Fruit fly (Drosophila melanogaster): ENCODE measurements around the gene CG12480.
A peak's percentile ranks its signal among the peaks of the same experiment; 100 is the strongest.

The CG12480 gene

DNA sequence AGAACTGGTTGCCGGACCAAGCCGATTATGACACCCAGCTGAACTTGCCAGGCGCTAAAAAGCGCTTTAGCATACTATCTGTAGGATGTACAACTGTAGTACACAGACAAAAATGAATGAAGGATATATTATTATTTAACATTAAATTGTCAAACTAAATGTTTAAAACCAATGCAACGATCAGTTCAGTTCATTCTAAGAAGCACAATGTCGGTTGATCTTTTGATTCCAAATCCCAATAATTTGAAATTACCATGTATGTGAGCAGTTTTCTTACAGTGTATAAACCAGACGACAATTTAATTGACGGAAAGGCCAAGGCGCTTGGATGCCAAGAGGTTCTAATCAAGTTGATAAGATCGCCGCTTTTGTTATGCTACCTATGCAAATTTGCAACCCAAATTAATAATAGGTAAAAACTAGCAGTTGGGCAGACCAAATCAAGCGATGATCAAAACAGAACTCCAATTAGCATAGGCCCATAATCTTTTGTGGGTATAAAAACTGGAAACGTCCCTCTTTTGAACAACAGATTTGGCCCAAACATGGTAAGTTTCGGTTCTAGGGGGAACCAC is at the start of gene CG12480:
CG12480 (plus strand) TSS at position 525 of the 575 bp plus-strand sequence.
- TF ChIP-seq noc (tag; optimal IDR thresholded peaks at IDR 0.05), result peak; percentile 87

DNA sequence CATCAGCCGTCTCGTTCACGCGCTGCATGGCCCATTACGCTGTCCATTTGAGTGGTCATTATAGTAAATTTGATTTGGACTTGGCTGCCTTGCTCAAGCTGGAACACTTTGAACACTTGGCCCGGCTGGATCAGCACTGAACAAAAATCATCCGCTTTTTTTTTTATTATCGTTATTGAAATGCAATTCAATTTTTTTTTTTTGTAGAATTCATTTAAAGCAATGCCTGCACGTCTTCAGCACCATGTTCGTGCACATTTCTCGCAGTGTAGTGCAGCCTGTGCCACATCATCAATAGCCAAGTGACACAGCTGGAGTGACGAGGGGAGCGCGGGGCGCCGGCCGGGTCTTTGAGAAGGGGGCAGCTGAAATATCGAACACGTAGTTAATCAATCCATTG is 49.2 kb upstream of the CG12480 start:
- no peak for TF ChIP-seq noc (tag; optimal IDR thresholded peaks at IDR 0.05)

DNA sequence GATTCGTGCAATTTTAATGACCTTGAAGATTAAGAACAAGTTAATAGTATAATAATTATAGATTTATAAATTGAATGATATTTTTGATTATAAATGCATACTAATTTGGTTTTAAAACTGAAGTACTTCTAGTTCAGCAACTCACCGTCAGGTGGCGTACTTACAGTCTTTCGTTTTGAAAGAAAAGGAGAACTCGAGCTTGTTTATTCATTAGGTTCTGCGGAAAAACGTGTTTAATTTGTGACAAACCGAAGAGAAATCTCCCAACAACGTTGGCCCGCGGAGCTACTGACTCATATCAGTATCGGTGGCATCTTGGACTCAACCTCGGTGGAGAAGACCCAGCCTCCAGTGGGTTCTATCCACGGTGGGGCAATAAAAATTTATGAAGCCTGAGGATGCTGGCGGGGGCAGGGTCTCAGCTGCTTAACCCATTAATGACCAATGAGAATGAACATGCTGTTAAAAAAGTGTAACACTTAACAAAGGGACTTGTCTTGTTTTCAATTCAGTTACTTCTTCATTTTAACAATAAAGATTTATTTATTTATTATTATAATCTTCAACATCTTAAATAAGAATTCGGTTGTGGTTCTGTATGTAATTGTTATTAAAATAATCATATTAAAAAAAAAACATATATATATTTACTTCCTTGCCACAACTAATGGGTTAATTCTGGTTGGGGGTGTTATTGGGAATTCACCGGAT is 46.6 kb upstream of the CG12480 start:
- TF ChIP-seq noc (tag; optimal IDR thresholded peaks at IDR 0.05), result no peak

DNA sequence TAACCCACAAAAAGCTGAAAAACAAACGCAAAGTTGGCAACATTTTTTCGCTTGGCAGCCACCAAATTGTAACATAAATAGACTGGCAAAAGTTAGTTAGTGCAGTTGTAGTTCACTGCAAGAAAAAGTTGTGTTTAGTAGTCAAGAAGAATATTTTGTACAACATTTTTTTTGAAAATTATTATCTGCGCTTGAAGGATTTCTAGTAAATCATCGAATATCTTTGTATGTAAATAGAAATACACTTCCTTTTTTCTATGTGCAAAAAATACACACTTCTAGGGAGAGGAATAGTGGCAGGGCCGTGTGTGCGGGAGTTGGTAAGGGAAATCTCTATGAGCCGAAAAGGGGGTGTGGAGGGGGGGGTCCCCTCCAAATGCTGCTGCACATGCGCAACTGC is 45.7 kb upstream of the CG12480 start:
- no peak for TF ChIP-seq noc (tag; optimal IDR thresholded peaks at IDR 0.05)

DNA sequence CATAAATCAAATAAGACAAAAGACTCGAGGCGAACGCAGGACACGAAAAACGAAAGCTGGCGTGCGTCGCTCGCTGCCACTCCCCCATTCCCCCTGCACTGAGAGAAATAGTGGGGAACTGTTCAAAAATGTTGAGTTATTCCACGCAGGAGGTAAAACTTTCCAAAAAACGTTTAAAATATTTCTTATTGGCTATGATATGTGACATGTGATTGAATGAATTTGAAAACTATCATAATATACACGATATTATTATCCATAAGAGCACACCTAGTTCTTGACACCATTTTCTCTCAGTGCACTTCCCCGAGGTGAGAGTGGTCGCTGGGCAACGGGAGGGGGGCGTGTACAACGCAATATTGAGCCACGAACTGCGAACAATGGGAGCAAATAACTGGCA is 35.5 kb upstream of the CG12480 start:
- TF ChIP-seq noc (tag; optimal IDR thresholded peaks at IDR 0.05), result no peak

DNA sequence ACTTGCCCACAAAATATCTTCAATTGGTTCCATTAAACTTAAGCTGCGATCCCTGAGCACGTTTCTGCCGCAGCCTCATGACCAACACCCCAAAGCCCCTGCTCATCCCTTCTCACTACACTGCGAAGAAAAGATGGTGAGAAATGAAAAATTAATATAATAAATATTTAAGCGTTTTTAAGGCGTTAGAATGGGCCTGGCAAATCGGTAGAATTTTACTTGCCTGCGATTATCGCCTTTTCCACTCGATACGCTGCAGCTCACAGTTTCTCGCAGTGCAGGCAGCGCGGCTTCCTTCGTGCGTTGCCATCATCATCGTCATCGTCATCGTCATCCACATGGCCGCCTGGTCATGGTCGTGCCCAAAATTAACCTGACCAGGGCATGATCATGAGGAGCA is 21.2 kb upstream of the CG12480 start:
- no peak for TF ChIP-seq noc (tag; optimal IDR thresholded peaks at IDR 0.05)

DNA sequence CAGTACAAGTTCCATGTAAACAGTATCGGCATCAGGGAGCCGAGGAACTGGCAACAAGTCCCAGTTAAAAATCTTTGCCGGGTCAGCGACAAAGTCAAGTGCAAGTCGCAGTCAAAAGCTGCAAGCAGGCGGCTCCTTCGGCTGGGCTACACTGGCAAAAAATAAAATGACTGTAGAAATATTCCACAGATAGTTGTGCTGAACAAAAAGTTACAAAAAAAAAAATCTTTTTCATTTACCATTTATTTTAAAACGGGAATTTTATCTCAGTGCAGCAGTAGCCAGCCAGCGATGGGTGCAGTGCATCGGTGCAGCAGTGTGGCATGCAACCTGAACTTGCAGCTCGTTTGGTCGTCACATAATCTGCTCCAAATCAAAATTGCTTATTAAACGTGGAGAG is 20.1 kb upstream of the CG12480 start:
- no peak for TF ChIP-seq noc (tag; optimal IDR thresholded peaks at IDR 0.05)

DNA sequence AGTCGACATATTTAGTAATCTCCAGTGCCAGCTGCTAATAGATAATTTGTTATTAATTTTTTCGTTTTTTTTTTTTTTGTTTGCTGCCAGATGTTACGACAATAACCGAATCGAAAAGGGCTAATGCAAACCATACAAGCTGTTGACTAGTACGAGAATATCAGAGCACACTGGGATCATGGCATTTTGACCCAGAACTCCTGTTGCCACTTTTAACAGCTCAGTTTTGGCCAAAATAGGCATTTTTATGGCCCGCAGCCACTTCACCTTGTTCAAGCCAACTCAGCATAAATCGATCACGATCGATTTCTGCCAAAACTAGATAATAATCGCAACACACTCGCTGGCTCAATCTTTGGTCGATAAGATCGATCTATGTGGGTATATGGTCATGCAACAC is 17.5 kb upstream of the CG12480 start, which contains the start of gene CG12479:
CG12479 (minus strand) TSS at position 101 of the 400 bp plus-strand sequence.
- TF ChIP-seq noc (tag; optimal IDR thresholded peaks at IDR 0.05), result no peak

DNA sequence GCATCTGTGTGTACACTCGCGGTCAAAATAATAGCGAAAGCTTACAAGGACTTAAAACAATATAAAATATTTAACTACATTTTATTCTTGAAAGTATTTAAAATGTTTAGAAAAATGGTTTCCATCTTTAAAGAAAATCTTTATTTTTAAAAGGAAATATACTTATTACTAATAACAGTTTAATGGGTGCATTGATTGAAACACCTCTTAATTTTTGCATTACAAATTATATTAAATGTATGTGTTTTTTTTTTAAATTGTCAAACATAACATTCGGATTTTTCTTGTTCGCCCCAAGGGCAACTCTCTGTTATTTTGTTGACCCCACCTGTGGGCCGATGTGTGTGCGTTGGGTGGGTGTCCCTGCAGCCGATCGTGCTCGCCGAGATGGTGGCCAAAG is 15.7 kb upstream of the CG12480 start:
- TF ChIP-seq noc (tag; optimal IDR thresholded peaks at IDR 0.05), result no peak

DNA sequence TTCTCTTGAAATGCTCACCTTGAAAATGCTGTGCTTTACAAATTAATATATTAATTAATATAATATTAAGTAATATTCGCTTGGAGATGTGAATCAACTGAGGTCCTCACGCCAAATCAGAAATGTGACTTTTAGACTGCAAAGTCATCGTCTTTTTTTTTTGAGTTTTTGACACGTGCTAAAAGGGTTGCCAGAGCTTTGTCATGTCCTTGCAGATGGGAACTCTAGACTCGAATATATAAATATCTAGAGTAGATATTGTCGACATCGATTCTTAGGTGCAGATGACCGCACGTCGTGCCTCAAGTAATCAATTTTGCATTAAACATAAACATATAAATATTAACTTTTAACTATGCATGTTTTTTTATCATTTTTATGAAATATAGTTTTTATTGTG is 3.1 kb downstream of the CG12480 start, which contains the start of gene betaNACtes1:
betaNACtes1 (minus strand) TSS at position 101 of the 400 bp plus-strand sequence.
- no peak for TF ChIP-seq noc (tag; optimal IDR thresholded peaks at IDR 0.05)

DNA sequence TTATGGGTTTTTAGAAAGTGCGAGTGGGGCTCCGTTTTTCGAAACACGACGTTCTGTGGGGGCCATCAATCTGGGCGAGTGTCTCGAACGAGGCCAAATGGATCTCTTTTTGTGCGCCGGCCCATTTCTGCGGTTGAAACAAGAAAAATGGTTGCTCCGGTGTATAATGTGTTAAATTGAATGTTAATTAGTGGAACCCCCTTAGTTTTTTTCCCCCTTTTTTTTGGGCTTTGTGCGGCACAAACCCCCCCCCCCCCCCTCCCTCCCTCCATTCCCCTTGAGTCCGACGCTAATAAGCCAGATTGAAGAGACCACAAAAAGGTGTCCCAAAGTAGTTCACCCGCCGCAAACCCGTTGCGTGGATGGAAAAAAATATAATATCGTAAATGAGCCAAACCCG is 4.3 kb downstream of the CG12480 start:
- TF ChIP-seq noc (tag; optimal IDR thresholded peaks at IDR 0.05), result no peak

DNA sequence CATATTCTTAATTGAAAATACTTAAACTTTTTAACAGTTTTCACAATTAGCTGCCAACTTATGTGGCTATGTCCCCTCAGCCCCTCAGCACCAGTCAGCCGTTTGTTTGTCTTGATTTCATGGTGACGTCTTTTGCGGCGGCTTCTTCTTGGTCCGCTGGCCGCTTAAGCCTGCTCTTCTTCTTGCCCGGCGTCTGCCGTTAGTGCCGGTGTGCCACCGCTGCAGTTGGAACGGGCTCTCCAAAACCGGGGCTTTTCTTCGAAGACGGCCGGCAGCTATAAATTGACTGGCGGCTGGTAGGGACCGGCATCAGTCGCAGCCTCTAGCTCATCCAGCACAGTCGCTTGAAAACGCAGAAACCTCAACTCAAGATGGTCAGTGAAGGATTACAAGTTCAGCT is 5.1 kb downstream of the CG12480 start, which contains the start of gene CG1368:
CG1368 (plus strand) TSS at position 301 of the 400 bp plus-strand sequence.
- no peak for TF ChIP-seq noc (tag; optimal IDR thresholded peaks at IDR 0.05)

DNA sequence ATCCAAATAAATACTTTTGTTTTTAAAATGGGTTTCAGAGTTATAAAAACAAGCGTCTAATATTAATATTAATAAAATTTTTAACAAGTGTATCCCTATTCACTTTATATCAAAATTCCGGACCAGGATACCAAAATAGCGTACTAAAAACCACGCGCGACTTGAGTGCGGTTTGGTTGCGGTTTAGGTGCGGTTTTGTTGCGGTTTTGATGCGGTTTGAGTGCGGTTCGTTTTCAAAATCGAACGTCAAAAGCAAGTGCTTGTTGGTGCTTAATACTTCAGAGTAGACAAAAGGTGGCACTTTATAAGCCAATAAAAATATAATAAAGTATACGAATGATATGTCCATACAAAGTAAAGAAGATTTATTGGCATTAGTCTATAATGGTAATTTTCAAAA is 6.3 kb downstream of the CG12480 start:
- TF ChIP-seq noc (tag; optimal IDR thresholded peaks at IDR 0.05), result no peak

DNA sequence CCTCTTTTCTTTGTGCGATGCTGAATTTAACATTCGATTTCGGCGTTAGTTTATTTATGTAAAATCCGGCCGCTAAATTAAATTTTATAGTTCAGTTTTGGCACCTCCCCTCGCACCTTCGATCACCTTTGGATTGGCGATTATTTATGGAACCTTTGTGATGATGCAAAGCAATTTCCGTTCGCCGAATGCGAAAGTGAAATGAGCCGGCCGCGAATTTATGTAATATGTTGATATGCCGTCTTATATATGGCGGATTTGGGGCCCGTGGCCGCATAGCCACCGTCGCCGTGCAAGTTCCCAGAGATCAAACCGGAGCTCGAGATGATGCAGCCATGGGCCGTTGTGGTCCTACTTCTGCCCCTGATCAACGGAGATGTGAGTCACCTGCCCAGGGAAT is 7.2 kb downstream of the CG12480 start, which contains the start of gene CG11581:
CG11581 (plus strand) TSS at position 301 of the 400 bp plus-strand sequence.
- TF ChIP-seq noc (tag; optimal IDR thresholded peaks at IDR 0.05), result peak; percentile 3

DNA sequence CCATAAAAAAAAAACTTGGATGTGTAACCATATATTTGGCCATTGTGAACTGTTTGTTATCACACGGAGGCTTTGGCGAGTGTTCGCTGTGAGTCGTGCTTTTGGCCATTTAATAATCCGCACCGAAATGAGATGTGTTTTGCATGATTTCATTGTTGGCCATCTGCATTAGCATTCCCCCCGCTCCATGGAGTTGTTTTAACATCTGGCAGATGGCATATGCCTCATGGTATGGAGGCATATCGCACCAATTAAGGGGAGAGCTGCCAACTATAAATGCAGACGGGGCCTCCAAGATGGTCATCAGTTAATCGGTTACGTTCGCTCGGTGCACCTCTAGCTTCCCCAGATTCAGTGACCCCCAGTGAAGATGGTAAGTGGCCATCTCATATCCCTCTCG is 11.3 kb downstream of the CG12480 start, which contains the start of gene CG11584:
CG11584 (plus strand) TSS at position 301 of the 400 bp plus-strand sequence.
- TF ChIP-seq noc (tag; optimal IDR thresholded peaks at IDR 0.05), result no peak

DNA sequence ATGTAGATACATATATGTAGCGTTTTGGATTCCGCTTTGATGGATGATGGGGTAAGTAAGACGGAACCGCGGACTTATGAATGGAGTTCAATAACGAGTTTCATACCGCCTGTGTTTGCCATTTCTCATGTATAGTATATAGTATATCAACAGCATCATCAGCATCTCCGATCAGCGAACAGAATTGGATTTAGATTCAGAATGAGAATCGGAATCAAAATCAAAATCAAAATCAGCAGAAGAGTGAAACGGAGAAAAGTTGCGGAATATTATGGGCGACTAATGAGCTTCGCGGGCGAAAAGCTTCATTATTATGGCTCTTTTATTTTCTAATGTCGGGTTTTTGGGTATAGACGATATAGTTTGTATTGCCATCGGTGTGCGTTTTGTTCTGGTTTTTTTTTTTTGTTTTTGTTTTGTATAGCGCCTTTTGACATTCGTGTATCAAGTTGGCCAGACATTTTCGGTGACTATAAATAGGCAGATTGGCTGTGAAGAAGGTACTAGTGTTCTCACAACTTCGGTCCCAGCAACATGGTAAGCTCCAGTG is 14.7 kb downstream of the CG12480 start, which contains the start of gene CG32603:
CG32603 (plus strand) TSS at position 500 of the 550 bp plus-strand sequence.
- TF ChIP-seq noc (tag; optimal IDR thresholded peaks at IDR 0.05), result no peak

DNA sequence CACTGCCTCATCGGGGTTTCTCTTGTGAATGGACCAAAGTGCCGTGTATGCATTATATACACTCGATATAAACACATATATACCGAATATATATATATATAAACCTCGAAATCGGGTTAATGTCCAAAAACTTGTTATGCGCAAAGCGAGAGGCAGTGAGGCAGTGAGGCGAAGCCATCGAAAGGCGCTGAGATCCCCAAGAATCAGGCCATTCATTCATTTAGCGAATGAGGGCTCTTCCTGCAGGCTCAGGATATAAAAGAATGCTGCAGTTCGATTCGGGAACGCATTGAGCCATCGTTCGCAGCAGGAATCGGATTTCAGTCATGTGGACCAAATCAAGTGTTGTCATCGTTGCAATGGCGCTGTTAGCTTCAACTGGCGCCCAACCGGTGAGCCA is 17.6 kb downstream of the CG12480 start, which contains the start of gene CG12481:
CG12481 (plus strand) TSS at position 301 of the 400 bp plus-strand sequence.
- no peak for TF ChIP-seq noc (tag; optimal IDR thresholded peaks at IDR 0.05)

Measured in whole organism, larva.